Fruit fly (Drosophila melanogaster): ENCODE results near the gene CG1578.
A peak's percentile ranks its signal among the peaks of the same experiment; 100 is the strongest.

CG1578 gene

DNA sequence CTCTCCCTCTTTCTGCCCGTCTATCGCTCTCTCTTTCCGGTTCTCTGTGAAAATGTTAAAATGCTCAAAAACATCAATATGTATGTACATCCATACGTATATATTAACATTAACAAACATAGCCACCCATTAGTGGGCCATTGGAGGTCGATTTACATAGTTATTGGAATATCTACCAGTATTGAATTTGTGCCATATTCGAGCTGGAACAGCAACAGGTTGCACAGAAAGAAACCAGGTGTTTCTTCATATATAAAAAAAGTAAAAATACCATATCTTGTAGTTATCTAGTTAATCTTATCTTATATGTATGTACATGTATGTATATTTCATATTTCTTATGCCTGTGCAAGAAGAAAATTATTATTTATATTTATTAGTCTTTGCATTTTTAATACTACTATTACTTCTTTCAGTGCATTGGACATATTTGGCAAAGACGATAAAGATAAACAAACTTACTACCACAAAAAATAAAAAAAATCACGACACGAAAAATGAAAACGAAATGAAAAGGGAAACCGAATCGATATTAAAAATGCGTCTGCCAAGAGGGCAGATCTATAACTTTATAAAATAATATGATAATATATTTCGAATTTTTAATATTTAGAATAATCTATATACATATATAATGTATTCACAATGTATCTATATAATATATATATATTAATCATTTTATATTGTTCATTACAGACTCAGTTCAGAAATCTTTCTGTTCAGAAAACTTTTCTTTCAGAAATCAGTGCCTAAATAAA, 32.3 kb upstream of the CG1578 start (continued):
- TF ChIP-seq crp (GFP tag; optimal IDR thresholded peaks at IDR 0.05) = no peak
- TF ChIP-seq CG9215 (GFP tag; IDR thresholded peaks at IDR 0.05) = no peak
- TF ChIP-seq Ssrp (tag; optimal IDR thresholded peaks at IDR 0.05) = no peak
- no peak for TF ChIP-seq Antp (GFP tag; optimal IDR thresholded peaks at IDR 0.05)
- no peak for TF ChIP-seq ac (GFP tag; optimal IDR thresholded peaks at IDR 0.05)
- TF ChIP-seq CG13894 (tag; optimal IDR thresholded peaks at IDR 0.05) = no peak
- no peak for TF ChIP-seq nau (GFP tag; optimal IDR thresholded peaks at IDR 0.05)
- no peak for TF ChIP-seq CG8290 (GFP tag; optimal IDR thresholded peaks at IDR 0.05)
- peak in 1 of 2 experiments; percentile 51 for TF ChIP-seq CG8290 (tag; optimal IDR thresholded peaks at IDR 0.05)
- peak; percentile 34 for TF ChIP-seq nmo (GFP tag; optimal IDR thresholded peaks at IDR 0.05)
- peak; percentile 55 for TF ChIP-seq CG7839 (tag; optimal IDR thresholded peaks at IDR 0.05)
- TF ChIP-seq tap (tag; optimal IDR thresholded peaks at IDR 0.05) = peak; percentile 50
- no peak for TF ChIP-seq cas (GFP tag; IDR thresholded peaks at IDR 0.05)
- TF ChIP-seq unc-4 (GFP tag; IDR thresholded peaks at IDR 0.05; ENCODE audit: partially characterized antibody) = no peak
- no peak for TF ChIP-seq CG2116 (GFP tag; optimal IDR thresholded peaks at IDR 0.05)
- TF ChIP-seq sqz (GFP tag; optimal IDR thresholded peaks at IDR 0.05) = peak; percentile 44
- TF ChIP-seq CG17359 (tag; optimal IDR thresholded peaks at IDR 0.05) = peak; percentile 71
- TF ChIP-seq hkb (optimal IDR thresholded peaks at IDR 0.05) = no peak
- peak; percentile 70 for TF ChIP-seq hkb (GFP tag; IDR thresholded peaks at IDR 0.05)
- TF ChIP-seq CG2712 (tag; optimal IDR thresholded peaks at IDR 0.05) = peak; percentile 53
- TF ChIP-seq slou (GFP tag; optimal IDR thresholded peaks at IDR 0.05) = no peak
- no peak for TF ChIP-seq CG8765 (GFP tag; IDR thresholded peaks at IDR 0.05)
- no peak for TF ChIP-seq CG32767 (GFP tag; IDR thresholded peaks at IDR 0.05)
- no peak for TF ChIP-seq aop (GFP tag; IDR thresholded peaks at IDR 0.05)
- TF ChIP-seq run (tag; optimal IDR thresholded peaks at IDR 0.05) = peak; percentile 30
- TF ChIP-seq CG6813 (GFP tag; optimal IDR thresholded peaks at IDR 0.05) = no peak
- TF ChIP-seq Side (GFP tag; optimal IDR thresholded peaks at IDR 0.05) = no peak
- TF ChIP-seq GATAe (GFP tag; conservative IDR thresholded peaks at IDR 0.05) = no peak
- TF ChIP-seq CG2875 (GFP tag; optimal IDR thresholded peaks at IDR 0.05) = no peak
- TF ChIP-seq corto (GFP tag; optimal IDR thresholded peaks at IDR 0.05) = no peak
- TF ChIP-seq fru (optimal IDR thresholded peaks at IDR 0.05) = no peak
- TF ChIP-seq fd102C (GFP tag; optimal IDR thresholded peaks at IDR 0.05) = no peak
- TF ChIP-seq NFAT (GFP tag; IDR thresholded peaks at IDR 0.05) = no peak
- TF ChIP-seq CG12299 (tag; optimal IDR thresholded peaks at IDR 0.05) = peak; percentile 13
- TF ChIP-seq CG8089 (GFP tag; optimal IDR thresholded peaks at IDR 0.05) = no peak
- no peak for TF ChIP-seq CG1832 (GFP tag; optimal IDR thresholded peaks at IDR 0.05)
- no peak for TF ChIP-seq Hey (tag; optimal IDR thresholded peaks at IDR 0.05)
- peak; percentile 39 for TF ChIP-seq Xbp1 (GFP tag; optimal IDR thresholded peaks at IDR 0.05)
- no peak for TF ChIP-seq sna (GFP tag; IDR thresholded peaks at IDR 0.05; ENCODE audit: partially characterized antibody)
- no peak for TF ChIP-seq HmgD (GFP tag; optimal IDR thresholded peaks at IDR 0.05)
- TF ChIP-seq CG3407 (GFP tag; optimal IDR thresholded peaks at IDR 0.05) = no peak
- no peak for TF ChIP-seq CG30020 (tag; optimal IDR thresholded peaks at IDR 0.05)
- no peak for TF ChIP-seq jigr1 (GFP tag; IDR thresholded peaks at IDR 0.05)
- no peak for TF ChIP-seq Atf3 (GFP tag; optimal IDR thresholded peaks at IDR 0.05)
- peak; percentile 13 for TF ChIP-seq nerfin-1 (tag; optimal IDR thresholded peaks at IDR 0.05)
- TF ChIP-seq CG8388 (GFP tag; optimal IDR thresholded peaks at IDR 0.05) = peak; percentile 37
- TF ChIP-seq CG10979 (tag; optimal IDR thresholded peaks at IDR 0.05) = peak; percentile 21
- no peak for TF ChIP-seq Lhr (GFP tag; optimal IDR thresholded peaks at IDR 0.05)
- no peak for TF ChIP-seq pb (GFP tag; optimal IDR thresholded peaks at IDR 0.05)
- TF ChIP-seq CG10147 (GFP tag; optimal IDR thresholded peaks at IDR 0.05) = peak; percentile 5

Measured in whole organism, embryonic.